Worm (Caenorhabditis elegans): Measurements from ENCODE around the gene Y102A11A.5.

Gene Y102A11A.5

DNA sequence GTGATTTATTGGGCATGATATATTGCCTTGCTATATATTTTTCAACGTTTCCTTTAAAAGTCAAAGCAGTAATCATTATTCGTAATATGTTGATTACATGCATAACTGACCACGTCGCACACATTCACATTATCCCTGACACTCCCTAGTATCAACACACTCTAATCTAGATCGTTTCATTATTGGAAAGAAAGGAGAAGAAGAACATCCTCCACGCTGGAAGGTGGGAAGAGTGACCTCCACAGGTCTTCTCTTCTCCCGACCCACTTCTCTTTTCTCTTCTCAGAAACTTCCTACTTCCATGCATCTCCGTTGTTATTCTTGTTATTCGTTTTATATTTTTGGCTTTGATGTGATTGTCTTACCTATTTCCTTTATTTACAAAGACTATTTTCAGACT is 42.7 kb upstream of the Y102A11A.5 start, which contains the start of gene txdc-12.2:
TSS of gene txdc-12.2 (plus strand) at position 396 of the 400 bp plus-strand sequence.
- TF ChIP-seq F13H6.1 (tag; optimal IDR thresholded peaks at IDR 0.05): no peak
- no peak for TF ChIP-seq sdc-2 (tag; optimal IDR thresholded peaks at IDR 0.05)
- no peak for TF ChIP-seq ceh-9 (tag; optimal IDR thresholded peaks at IDR 0.05)
- TF ChIP-seq mec-3 (tag; optimal IDR thresholded peaks at IDR 0.05; ENCODE audit: borderline replicate concordance): no peak
- no peak for TF ChIP-seq C08G9.2 (tag; optimal IDR thresholded peaks at IDR 0.05)
- no peak for TF ChIP-seq ceh-19 (GFP tag; optimal IDR thresholded peaks at IDR 0.05)
- no peak for TF ChIP-seq tbx-2 (tag; optimal IDR thresholded peaks at IDR 0.05)
- TF ChIP-seq dmd-4 (tag; optimal IDR thresholded peaks at IDR 0.05; ENCODE audit: borderline replicate concordance): no peak
- no peak for TF ChIP-seq npax-4 (tag; optimal IDR thresholded peaks at IDR 0.05)

DNA sequence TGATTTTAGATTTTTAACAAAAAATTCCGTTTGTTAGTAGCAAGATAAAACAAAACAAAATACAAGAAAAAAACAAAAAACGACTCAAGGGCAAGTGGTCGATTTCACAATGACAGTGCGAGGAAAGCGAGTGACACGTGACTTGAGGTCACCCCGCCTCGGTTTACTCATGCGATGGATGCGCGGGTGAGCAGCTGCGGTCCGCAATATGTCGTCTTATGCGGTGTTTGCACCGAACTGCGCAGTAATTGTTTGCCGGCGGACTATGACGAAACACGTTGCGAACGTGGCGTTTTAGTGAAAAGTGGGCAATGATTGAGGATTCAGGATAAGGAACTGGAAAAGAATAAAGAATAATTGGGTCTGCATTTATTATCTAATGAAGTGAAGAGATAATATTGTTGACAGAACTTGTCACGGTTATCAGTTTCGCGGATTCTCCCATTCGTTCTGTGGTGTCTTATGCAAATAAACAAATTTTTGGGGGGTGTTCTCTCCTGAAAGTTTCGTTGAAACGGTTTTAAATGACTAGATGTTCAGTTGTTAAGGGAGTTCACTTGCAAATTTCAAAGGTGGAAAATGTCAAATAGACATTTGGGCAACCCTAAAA is 40.1 kb upstream of the Y102A11A.5 start:
- TF ChIP-seq ceh-19 (GFP tag; optimal IDR thresholded peaks at IDR 0.05) (no peak), unc-55 (GFP tag; optimal IDR thresholded peaks at IDR 0.05) (peak; percentile 23), sdc-2 (tag; optimal IDR thresholded peaks at IDR 0.05) (peak; percentile 71), tbx-2 (tag; optimal IDR thresholded peaks at IDR 0.05) (peak; percentile 56), hlh-6 (tag; optimal IDR thresholded peaks at IDR 0.05) (no peak), ceh-22 (tag; optimal IDR thresholded peaks at IDR 0.05) (no peak), elt-2 (tag; optimal IDR thresholded peaks at IDR 0.05) (peak; percentile 81), sox-2 (GFP tag; IDR thresholded peaks at IDR 0.05) (0 out of 2 replicates have a peak, but pooled peaks have one; percentile 5), ceh-31 (tag; optimal IDR thresholded peaks at IDR 0.05) (peak; percentile 55), nfya-1 (tag; optimal IDR thresholded peaks at IDR 0.05) (peak; percentile 26), hlh-8 (tag; optimal IDR thresholded peaks at IDR 0.05) (peak; percentile 6), ceh-34 (tag; optimal IDR thresholded peaks at IDR 0.05) (peak; percentile 31), ceh-18 (tag; optimal IDR thresholded peaks at IDR 0.05) (peak; percentile 43), unc-42 (tag; optimal IDR thresholded peaks at IDR 0.05) (peak; percentile 42), madf-2 (tag; optimal IDR thresholded peaks at IDR 0.05) (no peak), hlh-30 (tag; optimal IDR thresholded peaks at IDR 0.05; ENCODE audit: insufficient read depth) (peak; percentile 96)

DNA sequence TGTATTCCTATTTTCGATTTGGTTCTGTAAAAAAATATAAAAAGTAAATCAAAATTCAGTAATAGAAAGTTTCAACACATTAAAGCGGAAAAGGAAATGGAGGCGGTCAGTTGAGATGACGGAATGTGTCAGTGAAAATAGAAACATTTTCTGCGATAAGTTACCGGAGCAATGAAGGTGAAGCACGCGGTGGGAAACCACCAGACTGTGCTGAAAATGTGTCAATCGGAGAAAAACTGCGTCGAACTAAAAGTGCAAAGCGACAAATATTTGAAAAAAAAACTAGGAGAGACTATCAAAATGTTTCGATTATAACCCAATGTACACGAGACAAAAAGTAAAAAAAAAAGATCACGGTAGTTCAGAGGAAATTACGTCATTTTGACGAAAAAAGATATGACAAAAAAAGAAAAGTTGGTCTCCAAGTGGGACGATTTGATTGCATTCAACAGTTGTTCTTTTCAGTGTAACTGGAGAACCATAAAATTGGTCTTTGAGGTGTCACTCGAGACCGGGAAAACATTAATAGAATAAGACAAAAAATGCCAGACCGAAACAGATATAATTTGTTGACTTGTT is 39.1 kb upstream of the Y102A11A.5 start, which contains the start of gene acl-4:
TSS of gene acl-4 (minus strand) at position 27 of the 579 bp plus-strand sequence.
- TF ChIP-seq T23F11.4 (GFP tag; optimal IDR thresholded peaks at IDR 0.05) (no peak), F13H6.1 (tag; optimal IDR thresholded peaks at IDR 0.05) (no peak), ref-2 (tag; optimal IDR thresholded peaks at IDR 0.05) (no peak), Y22D7AL.16 (tag; optimal IDR thresholded peaks at IDR 0.05) (no peak), pat-9 (tag; optimal IDR thresholded peaks at IDR 0.05) (no peak), fax-1 (tag; optimal IDR thresholded peaks at IDR 0.05) (no peak), fkh-10 (GFP tag; optimal IDR thresholded peaks at IDR 0.05) (no peak), fkh-6 (tag; optimal IDR thresholded peaks at IDR 0.05) (no peak)

DNA sequence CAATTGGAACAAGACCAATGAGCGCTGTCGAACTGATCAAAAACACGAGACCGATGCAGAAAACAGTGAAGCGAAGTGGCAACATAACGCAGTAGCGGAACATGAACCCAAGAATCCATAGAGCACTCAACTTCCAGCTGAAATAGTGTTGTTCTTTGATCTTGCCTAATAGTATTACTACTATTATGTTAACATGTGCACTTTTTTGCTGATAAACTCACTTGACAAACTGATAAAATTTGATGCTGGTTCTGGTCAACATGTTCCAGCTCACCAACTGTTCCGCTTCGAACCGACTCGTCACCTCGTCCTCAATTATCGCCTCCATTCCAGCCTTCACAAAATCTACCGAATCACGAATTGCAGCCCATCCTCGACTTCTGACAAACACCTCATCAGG is 36.9 kb upstream of the Y102A11A.5 start:
- no peak for TF ChIP-seq fkh-6 (tag; optimal IDR thresholded peaks at IDR 0.05)
- TF ChIP-seq elt-2 (tag; optimal IDR thresholded peaks at IDR 0.05): peak; percentile 1

DNA sequence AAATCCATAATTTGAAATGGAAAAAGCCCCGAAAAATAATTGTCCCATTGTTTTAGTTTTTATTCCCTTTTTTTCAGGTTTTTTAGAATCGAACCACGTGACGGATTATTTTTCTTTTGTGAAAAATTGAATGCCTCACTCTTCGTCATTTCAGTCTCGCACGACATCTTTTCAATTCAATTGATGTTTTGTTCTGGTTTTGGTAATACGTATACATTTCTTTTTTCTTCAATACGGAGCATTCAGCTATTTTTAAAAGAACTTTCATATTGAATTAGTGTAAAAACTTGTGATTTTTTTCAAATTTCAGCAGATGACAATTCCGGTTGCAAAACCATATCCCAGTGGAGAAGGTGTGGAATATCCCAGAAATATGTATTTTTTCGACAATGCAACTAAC is 33.3 kb upstream of the Y102A11A.5 start, which contains the start of gene F49H12.7:
TSS of gene F49H12.7 (plus strand) at position 301 of the 400 bp plus-strand sequence.
- TF ChIP-seq eyg-1 (tag; optimal IDR thresholded peaks at IDR 0.05) (no peak), odd-2 (tag; optimal IDR thresholded peaks at IDR 0.05) (no peak), ceh-45 (GFP tag; IDR thresholded peaks at IDR 0.05) (no peak), T23F11.4 (GFP tag; optimal IDR thresholded peaks at IDR 0.05) (no peak), ama-1 (optimal IDR thresholded peaks at IDR 0.05) (no peak), pqm-1 (tag; optimal IDR thresholded peaks at IDR 0.05) (no peak), ceh-9 (tag; optimal IDR thresholded peaks at IDR 0.05) (no peak), ttx-3 (tag; optimal IDR thresholded peaks at IDR 0.05) (no peak), ets-4 (tag; optimal IDR thresholded peaks at IDR 0.05) (no peak), ceh-48 (tag; optimal IDR thresholded peaks at IDR 0.05) (no peak), hlh-6 (tag; optimal IDR thresholded peaks at IDR 0.05) (no peak), syd-9 (tag; optimal IDR thresholded peaks at IDR 0.05) (no peak), C08G9.2 (tag; optimal IDR thresholded peaks at IDR 0.05) (no peak), zip-5 (tag; optimal IDR thresholded peaks at IDR 0.05) (no peak), elt-2 (tag; optimal IDR thresholded peaks at IDR 0.05) (no peak), pag-3 (tag; optimal IDR thresholded peaks at IDR 0.05; ENCODE audit: borderline replicate concordance) (no peak), ceh-34 (tag; optimal IDR thresholded peaks at IDR 0.05) (no peak)
